Worm (Caenorhabditis elegans): ENCODE data around the gene Y48D7A.1.

The Y48D7A.1 gene

ce11 chrX:2999652-3000051, 9.6 kb upstream of the Y48D7A.1 start, which contains the start of gene Y41G9A.17:
TSS of gene Y41G9A.17 (minus strand) at chrX:2999752.
- TF ChIP-seq nhr-2 (tag; optimal IDR thresholded peaks at IDR 0.05) (no peak), bed-3 (GFP tag; optimal IDR thresholded peaks at IDR 0.05) (no peak), ceh-43 (GFP tag; optimal IDR thresholded peaks at IDR 0.05) (no peak), nhr-76 (tag; optimal IDR thresholded peaks at IDR 0.05) (no peak), ceh-39 (tag; optimal IDR thresholded peaks at IDR 0.05) (no peak), nhr-12 (tag; optimal IDR thresholded peaks at IDR 0.05) (no peak)

- no peak for TF ChIP-seq ceh-43 (GFP tag; optimal IDR thresholded peaks at IDR 0.05)
- no peak for TF ChIP-seq bed-3 (GFP tag; optimal IDR thresholded peaks at IDR 0.05)
- TF ChIP-seq sem-2 (GFP tag; optimal IDR thresholded peaks at IDR 0.05): no peak
- no peak for TF ChIP-seq drap-1 (GFP tag; optimal IDR thresholded peaks at IDR 0.05)
- TF ChIP-seq nhr-28 (tag; optimal IDR thresholded peaks at IDR 0.05): no peak
Measured at ce11 chrX:3003703-3004102, 5.6 kb upstream of the Y48D7A.1 start, which contains the start of gene Y41G9A.6. TSS of gene Y41G9A.6 (minus strand) at chrX:3003803.

ce11 chrX:3018505-3018996, 9.3 kb downstream of the Y48D7A.1 start, which contains the start of gene flp-18:
TSS of gene flp-18 (minus strand) at chrX:3018555.
- TF ChIP-seq sptf-1 (tag; optimal IDR thresholded peaks at IDR 0.05): no peak
- no peak for TF ChIP-seq elt-3 (tag; optimal IDR thresholded peaks at IDR 0.05)
- no peak for TF ChIP-seq mep-1 (tag; optimal IDR thresholded peaks at IDR 0.05)
- no peak for TF ChIP-seq zip-8 (tag; optimal IDR thresholded peaks at IDR 0.05)
- no peak for TF ChIP-seq ztf-11 (tag; optimal IDR thresholded peaks at IDR 0.05)
- no peak for TF ChIP-seq tbx-8 (GFP tag; optimal IDR thresholded peaks at IDR 0.05)
- no peak for TF ChIP-seq nhr-28 (tag; optimal IDR thresholded peaks at IDR 0.05)
- no peak for TF ChIP-seq snpc-4 (tag; optimal IDR thresholded peaks at IDR 0.05)
- TF ChIP-seq elt-1 (tag; optimal IDR thresholded peaks at IDR 0.05; ENCODE audit: borderline replicate concordance, insufficient read depth): no peak
- no peak for TF ChIP-seq nhr-2 (tag; optimal IDR thresholded peaks at IDR 0.05)
- no peak for TF ChIP-seq lsy-2 (tag; optimal IDR thresholded peaks at IDR 0.05)
- TF ChIP-seq ceh-43 (GFP tag; optimal IDR thresholded peaks at IDR 0.05): no peak
- TF ChIP-seq mab-5 (tag; optimal IDR thresholded peaks at IDR 0.05): no peak
- TF ChIP-seq nhr-237 (tag; optimal IDR thresholded peaks at IDR 0.05): no peak
- TF ChIP-seq nhr-12 (tag; optimal IDR thresholded peaks at IDR 0.05): no peak
- TF ChIP-seq ces-1 (GFP tag; optimal IDR thresholded peaks at IDR 0.05): no peak
- TF ChIP-seq bed-3 (GFP tag; optimal IDR thresholded peaks at IDR 0.05): no peak
- TF ChIP-seq cnd-1 (tag; optimal IDR thresholded peaks at IDR 0.05): no peak
- TF ChIP-seq M03D4.4 (tag; optimal IDR thresholded peaks at IDR 0.05): no peak
- no peak for TF ChIP-seq drap-1 (GFP tag; optimal IDR thresholded peaks at IDR 0.05)

ce11 chrX:3019996-3020395, 10.7 kb downstream of the Y48D7A.1 start:
- TF ChIP-seq snpc-4 (tag; optimal IDR thresholded peaks at IDR 0.05): no peak
- TF ChIP-seq nhr-12 (tag; optimal IDR thresholded peaks at IDR 0.05): no peak
- TF ChIP-seq flh-1 (GFP tag; optimal IDR thresholded peaks at IDR 0.05): no peak

- TF ChIP-seq lin-32 (GFP tag; optimal IDR thresholded peaks at IDR 0.05): no peak
- no peak for TF ChIP-seq zip-8 (tag; optimal IDR thresholded peaks at IDR 0.05)
- peak; percentile 3 for TF ChIP-seq hlh-1 (tag; optimal IDR thresholded peaks at IDR 0.05)
- no peak for TF ChIP-seq snpc-4 (tag; optimal IDR thresholded peaks at IDR 0.05)
Measured at ce11 chrX:3021466-3021865, 12.2 kb downstream of the Y48D7A.1 start.

ce11 chrX:3022330-3023088, 13.2 kb downstream of the Y48D7A.1 start:
- no peak for TF ChIP-seq ham-2 (GFP tag; optimal IDR thresholded peaks at IDR 0.05)
- TF ChIP-seq ces-1 (GFP tag; optimal IDR thresholded peaks at IDR 0.05): peak; percentile 47
